Worm (Caenorhabditis elegans) whole organism, mixed stage, embryonic: ENCODE measurements around the gene gln-3.

Experiments
- M03D4.4 ChIP-seq: sonication (generic microtip); optimal IDR thresholded peaks from 2 replicates; lab custom pipeline; 2017; ENCODE audit warnings: mild to moderate bottlenecking, missing genetic modification characterization, missing compliant biosample characterization
- cnd-1 ChIP-seq: fragments of 200-800 bp; sonication (Bioruptor generic); optimal IDR thresholded peaks from 2 replicates; lab custom pipeline; 2018; ENCODE audit warnings: mild to moderate bottlenecking, missing genetic modification characterization, missing compliant biosample characterization
- elt-3 ChIP-seq: fragments of 150-350 bp; optimal IDR thresholded peaks from 2 replicates; lab custom pipeline; 2014; ENCODE audit warnings: missing biosample characterization, missing genetic modification characterization
- lin-13 ChIP-seq: fragments of 150-350 bp; optimal IDR thresholded peaks from 2 replicates; lab custom pipeline; 2014; ENCODE audit warnings: missing biosample characterization, missing genetic modification characterization
- lsy-2 ChIP-seq: fragments of 150-350 bp; optimal IDR thresholded peaks from 2 replicates; lab custom pipeline; 2014; ENCODE audit warnings: missing biosample characterization, missing genetic modification characterization
- mep-1 ChIP-seq: fragments of 150-350 bp; optimal IDR thresholded peaks from 2 replicates; lab custom pipeline; 2017; ENCODE audit warnings: missing biosample characterization, missing genetic modification reagents, missing genetic modification characterization, inconsistent platforms
- nhr-12 ChIP-seq: fragments of 150-350 bp; optimal IDR thresholded peaks from 2 replicates; lab custom pipeline; 2014; ENCODE audit warnings: missing biosample characterization, missing genetic modification characterization
- nhr-237 ChIP-seq: fragments of 150-350 bp; optimal IDR thresholded peaks from 2 replicates; lab custom pipeline; 2014; ENCODE audit warnings: missing biosample characterization, missing genetic modification characterization
- nhr-76 ChIP-seq: sonication (generic microtip); optimal IDR thresholded peaks from 2 replicates; lab custom pipeline; 2017; ENCODE audit warnings: missing biosample characterization, missing genetic modification characterization
- unc-62 ChIP-seq: fragments of 150-350 bp; optimal IDR thresholded peaks from 2 replicates; lab custom pipeline; 2014; ENCODE audit warnings: missing biosample characterization, missing genetic modification reagents, missing genetic modification characterization

DNA sequence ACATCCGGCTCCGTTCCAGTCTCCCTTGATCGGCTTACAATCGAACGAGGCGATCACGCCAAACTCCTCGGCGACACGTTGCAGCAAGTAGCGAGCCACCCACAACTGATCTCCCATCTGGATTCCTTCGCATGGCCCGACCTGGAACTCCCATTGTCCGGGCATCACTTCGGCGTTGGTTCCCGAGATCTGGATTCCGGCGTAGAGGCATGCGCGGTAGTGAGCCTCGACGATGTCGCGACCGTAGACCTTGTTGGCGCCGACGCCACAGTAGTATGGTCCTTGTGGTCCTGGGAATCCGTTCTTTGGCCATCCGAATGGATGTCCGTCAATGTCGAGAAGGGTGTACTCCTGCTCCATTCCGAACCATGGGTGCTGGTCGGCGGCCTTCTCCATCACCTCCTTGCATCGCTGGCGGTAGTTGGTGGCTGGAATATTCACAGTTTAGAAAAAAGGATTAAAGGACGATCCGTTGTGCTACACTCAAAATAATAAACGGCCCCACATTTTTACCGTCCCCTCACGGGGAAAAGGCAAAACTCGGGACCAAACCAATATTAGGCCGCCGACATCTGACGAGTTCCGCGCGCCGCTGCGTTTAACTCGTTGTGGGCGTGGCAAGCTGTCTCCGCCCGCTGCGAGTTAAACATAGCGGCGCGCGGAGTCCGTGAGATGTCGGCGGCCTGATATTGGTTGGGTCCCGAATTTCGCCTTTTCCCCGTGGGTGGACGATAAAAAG, 1.6 kb downstream of the gln-3 start:
- TF ChIP-seq nhr-237 (tag; lab: Kevin White, UChicago) (no peak), nhr-12 (no peak), lsy-2 (no peak), unc-62 (no peak), elt-3 (no peak), lin-13 (tag; lab: Kevin White, UChicago) (no peak), mep-1 (tag; lab: Kevin White, UChicago) (no peak), cnd-1 (tag; lab: Kevin White, UChicago) (no peak), M03D4.4 (tag; lab: Kevin White, UChicago) (no peak), nhr-76 (no peak)
